Worm (Caenorhabditis elegans): ENCODE results near the gene rabn-5.

DNA sequence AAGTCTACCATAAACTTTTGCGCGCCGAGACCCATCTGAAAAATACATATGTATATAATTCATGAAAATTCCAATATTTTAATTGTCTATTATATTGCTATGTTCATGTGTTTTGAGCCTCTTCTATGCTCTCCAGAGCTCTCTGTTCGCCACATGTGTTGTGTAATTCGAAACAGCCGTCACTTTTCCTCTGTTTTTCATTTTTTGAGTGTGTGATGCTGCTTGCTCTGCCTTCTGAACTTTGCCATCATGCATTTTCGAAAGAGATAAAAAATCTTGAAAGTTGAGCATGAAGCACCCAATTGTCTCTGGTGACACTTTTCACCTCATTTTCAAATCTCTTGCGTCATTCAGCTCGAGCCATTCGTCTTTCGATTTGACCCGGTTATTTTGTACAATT, 7.9 kb downstream of the rabn-5 start:
- TF ChIP-seq fos-1 (tag; optimal IDR thresholded peaks at IDR 0.05) (no peak), unc-39 (tag; optimal IDR thresholded peaks at IDR 0.05) (no peak), mab-5 (tag; optimal IDR thresholded peaks at IDR 0.05) (no peak), peb-1 (tag; optimal IDR thresholded peaks at IDR 0.05) (no peak), skn-1 (tag; optimal IDR thresholded peaks at IDR 0.05) (no peak), mdl-1 (tag; optimal IDR thresholded peaks at IDR 0.05) (no peak)

Data from whole organism, L2 larva.